Fruit fly (Drosophila melanogaster) whole organism, embryonic: ENCODE measurements around the gene NK7.1.

Experiments used
- Ada2b ChIP-seq: fragments of 200-800 bp; sonication (Bioruptor generic); IDR thresholded peaks from 2 replicates; pipeline ENCODE4 v1.3.6; 2022; ENCODE audit warnings: missing biosample characterization, missing genetic modification characterization
- Adf1 ChIP-seq: fragments of 200-800 bp; sonication (Bioruptor generic); IDR thresholded peaks from 2 replicates; pipeline ENCODE4 v1.3.6; 2022; ENCODE audit warnings: missing biosample characterization, missing genetic modification characterization
- B-H2 ChIP-seq: fragments of 200-800 bp; sonication (Bioruptor generic); optimal IDR thresholded peaks from 2 replicates; lab custom pipeline; 2018; ENCODE audit warnings: missing biosample characterization, mild to moderate bottlenecking, missing genetic modification characterization
- Bdp1 ChIP-seq: fragments of 200-800 bp; sonication (Bioruptor generic); optimal IDR thresholded peaks from 3 replicates; lab custom pipeline; 2016; ENCODE audit warnings: missing biosample characterization, missing genetic modification characterization
- CG10267 ChIP-seq: fragments of 200-800 bp; sonication (Bioruptor generic); optimal IDR thresholded peaks from 2 replicates; lab custom pipeline; 2018; ENCODE audit warnings: missing biosample characterization, mild to moderate bottlenecking, missing genetic modification characterization, moderate library complexity
- CG10274 ChIP-seq: fragments of 200-800 bp; sonication (Bioruptor generic); optimal IDR thresholded peaks from 3 replicates; lab custom pipeline; 2017; ENCODE audit warnings: missing biosample characterization, mild to moderate bottlenecking, missing genetic modification characterization
- CG10462 ChIP-seq: fragments of 200-800 bp; sonication (Bioruptor generic); optimal IDR thresholded peaks from 2 replicates; lab custom pipeline; 2016; ENCODE audit warnings: missing biosample characterization, missing genetic modification characterization
- CG11504 ChIP-seq: fragments of 200-800 bp; sonication (Bioruptor generic); optimal IDR thresholded peaks from 3 replicates; lab custom pipeline; 2019; ENCODE audit warnings: missing biosample characterization, mild to moderate bottlenecking, missing genetic modification characterization, moderate library complexity
- CG12104 ChIP-seq: fragments of 200-800 bp; sonication (Bioruptor generic); optimal IDR thresholded peaks from 3 replicates; lab custom pipeline; 2016; ENCODE audit warnings: missing biosample characterization, missing genetic modification characterization
- CG13424 ChIP-seq: fragments of 200-800 bp; sonication (Bioruptor generic); optimal IDR thresholded peaks from 2 replicates; lab custom pipeline; 2019; ENCODE audit warnings: missing biosample characterization, mild to moderate bottlenecking, missing genetic modification characterization, moderate library complexity
- CG14050 ChIP-seq: fragments of 200-800 bp; sonication (Bioruptor generic); IDR thresholded peaks from 3 replicates; pipeline ENCODE4 v1.3.6; 2022; ENCODE audit warnings: missing biosample characterization, missing genetic modification characterization
- CG14710 ChIP-seq: fragments of 200-800 bp; sonication (Bioruptor generic); optimal IDR thresholded peaks from 3 replicates; lab custom pipeline; 2019; ENCODE audit warnings: missing biosample characterization, mild to moderate bottlenecking, missing genetic modification characterization, moderate library complexity
- CG17359 ChIP-seq: fragments of 200-800 bp; sonication (Bioruptor generic); optimal IDR thresholded peaks from 3 replicates; lab custom pipeline; 2018; ENCODE audit warnings: missing biosample characterization, mild to moderate bottlenecking, missing genetic modification characterization, moderate library complexity
- CG2199 ChIP-seq: fragments of 200-800 bp; sonication (Bioruptor generic); IDR thresholded peaks from 3 replicates; pipeline ENCODE4 v1.3.6; 2022; ENCODE audit warnings: missing biosample characterization, missing genetic modification characterization
- CG32772 ChIP-seq: fragments of 200-800 bp; sonication (Bioruptor generic); IDR thresholded peaks from 2 replicates; pipeline ENCODE4 v1.3.6; 2022; ENCODE audit warnings: missing biosample characterization, missing genetic modification characterization
- CG4360 ChIP-seq: fragments of 200-800 bp; sonication (Bioruptor generic); IDR thresholded peaks from 2 replicates; pipeline ENCODE4 v1.3.6; 2022; ENCODE audit warnings: missing biosample characterization, missing genetic modification characterization
- CG6254 ChIP-seq: fragments of 200-800 bp; sonication (Bioruptor generic); optimal IDR thresholded peaks from 3 replicates; lab custom pipeline; 2017; ENCODE audit warnings: mild to moderate bottlenecking, missing biosample characterization, missing genetic modification reagents, missing genetic modification characterization
- CG6813 ChIP-seq: fragments of 200-800 bp; sonication (Bioruptor generic); optimal IDR thresholded peaks from 2 replicates; lab custom pipeline; 2017; ENCODE audit warnings: missing biosample characterization, missing genetic modification characterization, mild to moderate bottlenecking, moderate library complexity, missing genetic modification reagents
- CG7271 ChIP-seq: fragments of 200-800 bp; sonication (Bioruptor generic); optimal IDR thresholded peaks from 2 replicates; lab custom pipeline; 2018; ENCODE audit warnings: missing biosample characterization, mild to moderate bottlenecking, missing genetic modification characterization, moderate library complexity
- CG9727 ChIP-seq: fragments of 200-800 bp; sonication (Bioruptor generic); optimal IDR thresholded peaks from 3 replicates; lab custom pipeline; 2017; ENCODE audit warnings: missing biosample characterization, mild to moderate bottlenecking, missing genetic modification characterization
- Dip2 ChIP-seq: fragments of 200-800 bp; sonication (Bioruptor generic); IDR thresholded peaks from 2 replicates; pipeline ENCODE4 v1.3.6; 2022; ENCODE audit warnings: missing biosample characterization, missing genetic modification characterization
- E2f1 ChIP-seq: fragments of 200-800 bp; sonication (Bioruptor generic); IDR thresholded peaks from 2 replicates; pipeline ENCODE4 v1.3.6; 2022; ENCODE audit warnings: missing biosample characterization, missing genetic modification characterization
- Fer3 ChIP-seq: fragments of 200-800 bp; sonication (Bioruptor generic); optimal IDR thresholded peaks from 2 replicates; lab custom pipeline; 2018; ENCODE audit warnings: missing biosample characterization, mild to moderate bottlenecking, missing genetic modification characterization, moderate library complexity
- Kr ChIP-seq: fragments of 200-800 bp; sonication (Bioruptor generic); optimal IDR thresholded peaks from 2 replicates; lab custom pipeline; 2017; ENCODE audit warnings: missing biosample characterization, mild to moderate bottlenecking, missing genetic modification characterization
- Max ChIP-seq: fragments of 200-800 bp; sonication (Bioruptor generic); optimal IDR thresholded peaks from 2 replicates; lab custom pipeline; 2016; ENCODE audit warnings: missing biosample characterization, mild to moderate bottlenecking, missing genetic modification characterization
- Oaz ChIP-seq: fragments of 200-800 bp; sonication (Bioruptor generic); IDR thresholded peaks from 2 replicates; pipeline ENCODE4 v1.3.6; 2022; ENCODE audit warnings: missing biosample characterization, missing genetic modification characterization
- Ptx1 ChIP-seq: fragments of 200-800 bp; sonication (Bioruptor generic); IDR thresholded peaks from 2 replicates; pipeline ENCODE4 v1.3.6; 2022; ENCODE audit warnings: missing biosample characterization, missing genetic modification characterization
- Ssrp ChIP-seq: fragments of 200-800 bp; sonication (Bioruptor generic); optimal IDR thresholded peaks from 2 replicates; lab custom pipeline; 2018; ENCODE audit warnings: missing biosample characterization, mild to moderate bottlenecking, missing genetic modification characterization, moderate library complexity
- Stat92E ChIP-seq, 3 experiments: fragments of >200 bp in 2 of 3; fragments of 200-800 bp in 1 of 3; sonication (Bioruptor generic) in 1 of 3; optimal IDR thresholded peaks; 2 replicates each; lab custom pipeline; 2017 to 2019; ENCODE audit warnings: missing biosample characterization in 3 of 3, missing genetic modification characterization in 3 of 3, mild to moderate bottlenecking in 1 of 3, moderate library complexity in 1 of 3
- abd-A ChIP-seq: fragments of 200-800 bp; sonication (Bioruptor generic); optimal IDR thresholded peaks from 3 replicates; lab custom pipeline; 2019; ENCODE audit warnings: missing biosample characterization, mild to moderate bottlenecking, missing genetic modification characterization, moderate library complexity
- amos ChIP-seq: fragments of 200-800 bp; sonication (Bioruptor generic); IDR thresholded peaks from 2 replicates; pipeline ENCODE4 v1.3.6; 2022; ENCODE audit warnings: missing biosample characterization, missing genetic modification characterization; ENCODE audit not compliant: partially characterized antibody
- chinmo ChIP-seq: fragments of 200-800 bp; sonication (Bioruptor generic); IDR thresholded peaks from 4 replicates; pipeline ENCODE4 v1.3.6; 2022; ENCODE audit warnings: missing biosample characterization, missing genetic modification characterization; ENCODE audit not compliant: partially characterized antibody
- chn ChIP-seq: fragments of 200-800 bp; sonication (Bioruptor generic); optimal IDR thresholded peaks from 2 replicates; lab custom pipeline; 2016; ENCODE audit warnings: missing biosample characterization, missing genetic modification characterization
- croc ChIP-seq: fragments of 200-800 bp; sonication (Bioruptor generic); conservative IDR thresholded peaks from 3 replicates; pipeline ENCODE4 v1.3.6; 2022; ENCODE audit warnings: missing biosample characterization, missing genetic modification characterization
- dan ChIP-seq: fragments of 200-800 bp; sonication (Bioruptor generic); IDR thresholded peaks from 2 replicates; pipeline ENCODE4 v1.3.6; 2022; ENCODE audit warnings: missing biosample characterization, missing genetic modification characterization
- esg ChIP-seq: fragments of 200-800 bp; sonication (Bioruptor generic); conservative IDR thresholded peaks from 2 replicates; pipeline ENCODE4 v1.3.6; 2022; ENCODE audit warnings: missing biosample characterization, missing genetic modification characterization
- ewg ChIP-seq: fragments of 200-800 bp; sonication (Bioruptor generic); optimal IDR thresholded peaks from 3 replicates; lab custom pipeline; 2017; ENCODE audit warnings: mild to moderate bottlenecking, missing biosample characterization, missing genetic modification reagents, missing genetic modification characterization
- gcm ChIP-seq: fragments of 200-800 bp; sonication (Bioruptor generic); optimal IDR thresholded peaks from 2 replicates; lab custom pipeline; 2019; ENCODE audit warnings: missing biosample characterization, mild to moderate bottlenecking, missing genetic modification characterization, moderate library complexity
- gcm2 ChIP-seq: fragments of 200-800 bp; sonication (Bioruptor generic); optimal IDR thresholded peaks from 2 replicates; lab custom pipeline; 2016; ENCODE audit warnings: missing biosample characterization, missing genetic modification characterization
- gem ChIP-seq: fragments of 200-800 bp; sonication (Bioruptor generic); optimal IDR thresholded peaks from 2 replicates; lab custom pipeline; 2019; ENCODE audit warnings: missing biosample characterization, mild to moderate bottlenecking, missing genetic modification characterization, moderate library complexity
- ind ChIP-seq: fragments of 200-800 bp; sonication (Bioruptor generic); optimal IDR thresholded peaks from 3 replicates; lab custom pipeline; 2016; ENCODE audit warnings: missing biosample characterization, missing genetic modification characterization
- nmo ChIP-seq: fragments of 200-800 bp; sonication (Bioruptor generic); optimal IDR thresholded peaks from 2 replicates; lab custom pipeline; 2018; ENCODE audit warnings: missing biosample characterization, mild to moderate bottlenecking, missing genetic modification characterization, moderate library complexity
- pan ChIP-seq, 4 experiments: fragments of >200 bp in 3 of 4; fragments of 200-800 bp in 1 of 4; sonication (Bioruptor generic) in 1 of 4; optimal IDR thresholded peaks in 3 of 4; IDR thresholded peaks in 1 of 4; 2 replicates each; pipeline versions ENCODE4 v1.3.6 to Lab custom; 2017 to 2022; ENCODE audit warnings: missing biosample characterization in 2 of 4, missing genetic modification characterization in 2 of 4, mixed read lengths in 1 of 4
- pfk ChIP-seq: fragments of 200-800 bp; sonication (Bioruptor generic); optimal IDR thresholded peaks from 2 replicates; lab custom pipeline; 2018; ENCODE audit warnings: missing biosample characterization, mild to moderate bottlenecking, missing genetic modification characterization, moderate library complexity
- phol ChIP-seq: fragments of 200-800 bp; sonication (Bioruptor generic); optimal IDR thresholded peaks from 3 replicates; lab custom pipeline; 2018; ENCODE audit warnings: missing biosample characterization, mild to moderate bottlenecking, missing genetic modification characterization, moderate library complexity
- salm ChIP-seq: fragments of 200-800 bp; sonication (Bioruptor generic); optimal IDR thresholded peaks from 2 replicates; lab custom pipeline; 2018; ENCODE audit warnings: missing biosample characterization, mild to moderate bottlenecking, missing genetic modification characterization
- tgo ChIP-seq: fragments of 200-800 bp; sonication (Bioruptor generic); IDR thresholded peaks from 3 replicates; pipeline ENCODE4 v1.3.6; 2022; ENCODE audit warnings: missing biosample characterization, missing genetic modification characterization
- vfl ChIP-seq: fragments of 200-800 bp; sonication (Bioruptor generic); optimal IDR thresholded peaks from 2 replicates; lab custom pipeline; 2016; ENCODE audit warnings: missing biosample characterization, missing genetic modification characterization
- zfh1 ChIP-seq: fragments of 200-800 bp; sonication (Bioruptor generic); IDR thresholded peaks from 3 replicates; pipeline ENCODE4 v1.3.6; 2022; ENCODE audit warnings: missing biosample characterization, missing genetic modification characterization

Gene NK7.1

dm6 chr3R:14372815-14373191 is at the start of gene NK7.1:
TSS of gene NK7.1 (minus strand) at chr3R:14372951.
- TF ChIP-seq CG7271 (tag; lab: Kevin White, UChicago) (no peak), B-H2 (GFP tag; lab: Kevin White, UChicago) (no peak), Fer3 (tag; lab: Kevin White, UChicago) (no peak), CG11504 (peak; percentile 99), CG2199 (GFP tag; lab: Robert Waterston, UW) (peak; percentile 96), salm (tag; lab: Kevin White, UChicago) (no peak), abd-A (no peak), vfl (GFP tag; lab: Kevin White, UChicago) (no peak), CG6813 (GFP tag; lab: Kevin White, UChicago) (no peak), zfh1 (GFP tag; lab: Robert Waterston, UW) (0 out of 3 replicates have a peak, but pooled peaks have one; percentile 6), gcm (GFP tag; lab: Kevin White, UChicago) (no peak), tgo (GFP tag; lab: Robert Waterston, UW) (no peak), CG14050 (no peak), CG12104 (GFP tag; lab: Kevin White, UChicago) (no peak), chinmo (GFP tag; lab: Robert Waterston, UW) (0 out of 4 replicates have a peak, but pooled peaks have one; percentile 31), CG32772 (GFP tag; lab: Robert Waterston, UW) (no peak), amos (GFP tag; lab: Robert Waterston, UW) (no peak), gem (tag; lab: Kevin White, UChicago) (no peak), Dip2 (GFP tag; lab: Robert Waterston, UW) (no peak)
- TF ChIP-seq, all 482 proteins: peak for 4

DNA sequence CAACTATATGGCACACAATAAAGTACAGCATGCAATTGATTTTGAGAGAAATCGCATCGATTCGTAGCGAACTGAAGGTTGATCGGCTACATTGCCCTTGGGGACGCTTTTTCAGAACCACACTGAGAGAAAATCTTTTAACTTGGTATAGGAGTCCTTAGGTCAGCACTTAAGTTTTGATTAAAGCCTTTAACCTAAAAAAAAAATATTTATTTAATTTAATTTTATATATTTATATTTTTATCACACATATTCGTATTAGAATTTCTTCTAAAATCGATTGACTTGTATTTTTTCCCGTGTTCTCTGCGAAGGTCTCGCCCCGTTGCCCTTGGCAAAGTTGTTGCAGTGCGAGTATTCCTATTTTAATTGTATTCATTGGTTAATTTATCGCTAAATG is 49.1 kb upstream of the NK7.1 start:
- TF ChIP-seq CG6254 (GFP tag; lab: Kevin White, UChicago) (no peak), phol (tag; lab: Kevin White, UChicago) (peak; percentile 10), dan (GFP tag; lab: Robert Waterston, UW) (no peak), Bdp1 (GFP tag; lab: Kevin White, UChicago) (no peak), E2f1 (GFP tag; lab: Robert Waterston, UW) (0 out of 2 replicates have a peak, but pooled peaks have one; percentile 33), esg (GFP tag; lab: Robert Waterston, UW) (no peak), Stat92E (GFP tag; optimal IDR thresholded peaks at IDR 0.05; lab: Kevin White, UChicago) (no peak), CG10267 (tag; lab: Kevin White, UChicago) (peak; percentile 22), croc (GFP tag; lab: Robert Waterston, UW) (no peak), CG14710 (tag; lab: Kevin White, UChicago) (peak; percentile 14), chn (no peak), Kr (GFP tag; lab: Kevin White, UChicago) (no peak), CG17359 (tag; lab: Kevin White, UChicago) (peak; percentile 4), Oaz (GFP tag; lab: Robert Waterston, UW) (no peak), pfk (GFP tag; lab: Kevin White, UChicago) (no peak), ewg (GFP tag; lab: Kevin White, UChicago) (no peak), pan (optimal IDR thresholded peaks at IDR 0.05; lab: Kevin White, UChicago) (no peak), pan (GFP tag; optimal IDR thresholded peaks at IDR 0.05 in 1 of 2, IDR thresholded peaks at IDR 0.05 in 1 of 2) (peak in 1 of 2 experiments; percentile 19), CG4360 (no peak), CG13424 (tag; lab: Kevin White, UChicago) (peak; percentile 14), nmo (GFP tag; lab: Kevin White, UChicago) (peak; percentile 0), Ada2b (no peak), gcm2 (GFP tag; lab: Kevin White, UChicago) (no peak), ind (GFP tag; lab: Kevin White, UChicago) (no peak), Ptx1 (GFP tag; lab: Robert Waterston, UW) (0 out of 2 replicates have a peak, but pooled peaks have one; percentile 20), CG10462 (GFP tag; lab: Kevin White, UChicago) (no peak), Max (GFP tag; lab: Kevin White, UChicago) (no peak), Adf1 (GFP tag; lab: Robert Waterston, UW) (no peak), CG10274 (GFP tag; lab: Kevin White, UChicago) (no peak), Ssrp (peak; percentile 23), CG9727 (GFP tag; lab: Kevin White, UChicago) (peak; percentile 16)
